Worm (Caenorhabditis elegans) whole organism, L1 larva: ENCODE results near the gene F59E11.6.

Experiments
- aly-2 ChIP-seq: fragments of 150-350 bp; optimal IDR thresholded peaks from 2 replicates; lab custom pipeline; 2014; ENCODE audit warnings: missing biosample characterization, missing genetic modification characterization
- ceh-90 ChIP-seq: sonication (generic microtip); optimal IDR thresholded peaks from 2 replicates; lab custom pipeline; 2016; ENCODE audit warnings: missing genetic modification characterization, missing compliant biosample characterization
- dpl-1 ChIP-seq, 3 experiments: fragments of 150-350 bp in 2 of 3; sonication (generic microtip) in 1 of 3; optimal IDR thresholded peaks; 2 replicates each; lab custom pipeline; 2014 to 2017; ENCODE audit warnings: missing biosample characterization in 3 of 3, missing genetic modification characterization in 3 of 3, missing genetic modification reagents in 3 of 3
- fkh-10 ChIP-seq: sonication (generic microtip); optimal IDR thresholded peaks from 2 replicates; lab custom pipeline; 2017; ENCODE audit warnings: missing biosample characterization, missing genetic modification reagents, missing genetic modification characterization
- unc-62 ChIP-seq: fragments of 150-350 bp; optimal IDR thresholded peaks from 2 replicates; lab custom pipeline; 2014; ENCODE audit warnings: missing biosample characterization, missing genetic modification reagents, missing genetic modification characterization
- unc-86 ChIP-seq: sonication (generic microtip); optimal IDR thresholded peaks from 2 replicates; lab custom pipeline; 2016; ENCODE audit warnings: missing genetic modification characterization, missing compliant biosample characterization
- zag-1 ChIP-seq: fragments of 150-350 bp; optimal IDR thresholded peaks from 2 replicates; lab custom pipeline; 2014; ENCODE audit warnings: missing biosample characterization, missing genetic modification characterization
- ztf-4 ChIP-seq: fragments of 150-350 bp; optimal IDR thresholded peaks from 2 replicates; lab custom pipeline; 2014; ENCODE audit warnings: missing biosample characterization, missing genetic modification characterization

- TF ChIP-seq ztf-4 (tag; lab: Kevin White, UChicago) (no peak), zag-1 (tag; lab: Kevin White, UChicago) (no peak), fkh-10 (GFP tag; lab: Kevin White, UChicago) (no peak), unc-62 (GFP tag; lab: Kevin White, UChicago) (no peak), aly-2 (tag; lab: Kevin White, UChicago) (no peak), unc-86 (tag; lab: Kevin White, UChicago) (no peak), dpl-1 (GFP tag; optimal IDR thresholded peaks at IDR 0.05; lab: Kevin White, UChicago) (no peak), ceh-90 (no peak)
These were observed 30.5 kb downstream of the F59E11.6 start, which contains the start of gene oac-41 for ce11 chrV:9022078-9022477.
